Fruit fly (Drosophila melanogaster): ENCODE measurements around the gene LysX.

- TF ChIP-seq insv (optimal IDR thresholded peaks at IDR 0.05): no peak
- no peak for TF ChIP-seq psq (optimal IDR thresholded peaks at IDR 0.05)
- TF ChIP-seq ttk (optimal IDR thresholded peaks at IDR 0.05): no peak
- no peak for TF ChIP-seq h (optimal IDR thresholded peaks at IDR 0.05)
- TF ChIP-seq Myc (optimal IDR thresholded peaks at IDR 0.05): no peak
- TF ChIP-seq Sin3A (optimal IDR thresholded peaks at IDR 0.05): no peak
Measured at dm6 chr3L:1152540-1153348, 42.4 kb downstream of the LysX start.
